Fruit fly (Drosophila melanogaster): ENCODE results near the gene Jhbp12.

DNA sequence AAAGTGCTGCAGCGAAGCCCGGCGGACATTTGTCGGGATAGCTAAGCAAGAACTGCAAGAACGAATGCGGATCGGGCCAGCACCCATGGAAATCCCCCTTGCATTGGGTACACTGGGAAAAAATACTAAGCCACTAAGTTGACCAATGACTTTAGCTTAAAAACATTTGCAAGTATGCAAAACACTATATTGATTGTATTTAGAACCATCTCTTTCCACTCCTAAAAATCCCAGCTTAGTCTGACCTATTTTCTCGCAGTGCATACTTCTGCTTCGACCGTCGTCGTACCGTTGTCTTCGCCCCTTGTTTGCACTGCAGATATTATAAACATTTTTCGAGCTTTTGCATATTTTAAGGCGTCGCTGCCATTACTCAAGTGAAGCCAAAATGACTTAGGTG lies 28.5 kb upstream of the Jhbp12 start:
- TF ChIP-seq CG11294 (GFP tag; IDR thresholded peaks at IDR 0.05) (no peak), CG3919 (GFP tag; optimal IDR thresholded peaks at IDR 0.05) (peak; percentile 61), Hr39 (GFP tag; optimal IDR thresholded peaks at IDR 0.05) (peak; percentile 43), CG6276 (GFP tag; optimal IDR thresholded peaks at IDR 0.05) (no peak), OdsH (GFP tag; optimal IDR thresholded peaks at IDR 0.05) (peak; percentile 49), Eip78C (GFP tag) (peak; percentile 79), Met (GFP tag; optimal IDR thresholded peaks at IDR 0.05) (peak; percentile 53), lz (GFP tag; optimal IDR thresholded peaks at IDR 0.05) (peak; percentile 40), fd59A (GFP tag; optimal IDR thresholded peaks at IDR 0.05) (peak; percentile 48), esn (GFP tag; optimal IDR thresholded peaks at IDR 0.05) (no peak), Gug (GFP tag; IDR thresholded peaks at IDR 0.05) (no peak), CG3032 (tag; optimal IDR thresholded peaks at IDR 0.05) (no peak)
